Fruit fly (Drosophila melanogaster) whole organism, prepupa: ENCODE results near the gene CG6333.

Source experiments
- CG10631 ChIP-seq: fragments of 200-800 bp; sonication (Bioruptor generic); optimal IDR thresholded peaks from 2 replicates; lab custom pipeline; 2016; ENCODE audit warnings: missing biosample characterization, missing genetic modification characterization
- CG10669 ChIP-seq: fragments of 200-800 bp; sonication (Bioruptor generic); optimal IDR thresholded peaks from 3 replicates; lab custom pipeline; 2018; ENCODE audit warnings: missing biosample characterization, mild to moderate bottlenecking, missing genetic modification characterization, moderate library complexity
- CG11294 ChIP-seq: fragments of 200-800 bp; sonication (Bioruptor generic); IDR thresholded peaks from 2 replicates; pipeline ENCODE4 v1.3.6; 2022; ENCODE audit warnings: missing biosample characterization, missing genetic modification characterization
- CG11762 ChIP-seq: fragments of 200-800 bp; sonication (Bioruptor generic); optimal IDR thresholded peaks from 3 replicates; lab custom pipeline; 2016; ENCODE audit warnings: missing biosample characterization, missing genetic modification characterization; ENCODE audit not compliant: insufficient read depth
- CG11902 ChIP-seq: fragments of 200-800 bp; sonication (Bioruptor generic); optimal IDR thresholded peaks from 3 replicates; lab custom pipeline; 2016; ENCODE audit warnings: missing biosample characterization, missing genetic modification characterization
- CG15336 ChIP-seq: fragments of 200-800 bp; sonication (Bioruptor generic); IDR thresholded peaks from 2 replicates; pipeline ENCODE4 v1.3.6; 2022; ENCODE audit warnings: missing biosample characterization, missing genetic modification characterization
- CG1621 ChIP-seq: fragments of 200-800 bp; sonication (Bioruptor generic); optimal IDR thresholded peaks from 3 replicates; lab custom pipeline; 2018; ENCODE audit warnings: missing biosample characterization, mild to moderate bottlenecking, missing genetic modification characterization
- CG16779 ChIP-seq: fragments of 200-800 bp; sonication (Bioruptor generic); optimal IDR thresholded peaks from 3 replicates; lab custom pipeline; 2017; ENCODE audit warnings: missing biosample characterization, mild to moderate bottlenecking, missing genetic modification characterization
- CG3032 ChIP-seq: fragments of 200-800 bp; optimal IDR thresholded peaks from 2 replicates; lab custom pipeline; 2019; ENCODE audit warnings: missing biosample characterization, mild to moderate bottlenecking, missing genetic modification characterization, moderate library complexity
- CG31627 ChIP-seq: fragments of 200-800 bp; sonication (Bioruptor generic); optimal IDR thresholded peaks from 3 replicates; lab custom pipeline; 2016; ENCODE audit warnings: missing biosample characterization, missing genetic modification characterization
- CG32006 ChIP-seq: fragments of 200-800 bp; sonication (Bioruptor generic); optimal IDR thresholded peaks from 3 replicates; lab custom pipeline; 2017; ENCODE audit warnings: missing biosample characterization, mild to moderate bottlenecking, missing genetic modification characterization
- CG34406 ChIP-seq: fragments of 200-800 bp; sonication (Bioruptor generic); optimal IDR thresholded peaks from 3 replicates; lab custom pipeline; 2016; ENCODE audit warnings: missing biosample characterization, missing genetic modification characterization
- CG3919 ChIP-seq: fragments of 200-800 bp; sonication (Bioruptor generic); optimal IDR thresholded peaks from 3 replicates; lab custom pipeline; 2016; ENCODE audit warnings: missing biosample characterization, missing genetic modification characterization
- CG4318 ChIP-seq: fragments of 200-800 bp; sonication (Bioruptor generic); optimal IDR thresholded peaks from 3 replicates; lab custom pipeline; 2017; ENCODE audit warnings: missing biosample characterization, mild to moderate bottlenecking, missing genetic modification characterization
- CG6163 ChIP-seq: fragments of 200-800 bp; sonication (Bioruptor generic); IDR thresholded peaks from 3 replicates; pipeline ENCODE4 v1.3.6; 2022; ENCODE audit warnings: missing biosample characterization, missing genetic modification characterization
- CG6276 ChIP-seq: fragments of 200-800 bp; sonication (Bioruptor generic); optimal IDR thresholded peaks from 2 replicates; lab custom pipeline; 2017; ENCODE audit warnings: missing biosample characterization, mild to moderate bottlenecking, missing genetic modification characterization
- CG6792 ChIP-seq: fragments of 200-800 bp; sonication (Bioruptor generic); optimal IDR thresholded peaks from 3 replicates; lab custom pipeline; 2016; ENCODE audit warnings: missing biosample characterization, missing genetic modification characterization
- CG6808 ChIP-seq: fragments of 200-800 bp; sonication (Bioruptor generic); optimal IDR thresholded peaks from 3 replicates; lab custom pipeline; 2017; ENCODE audit warnings: missing biosample characterization, missing genetic modification characterization, mild to moderate bottlenecking, moderate library complexity, missing genetic modification reagents
- CG6854 ChIP-seq: fragments of 200-800 bp; sonication (Bioruptor generic); optimal IDR thresholded peaks from 2 replicates; lab custom pipeline; 2017; ENCODE audit warnings: missing biosample characterization, mild to moderate bottlenecking, missing genetic modification characterization
- CG7368 ChIP-seq: fragments of 200-800 bp; sonication (Bioruptor generic); optimal IDR thresholded peaks from 3 replicates; lab custom pipeline; 2016; ENCODE audit warnings: missing biosample characterization, missing genetic modification characterization
- CG8119 ChIP-seq: fragments of 200-800 bp; sonication (Bioruptor generic); IDR thresholded peaks from 3 replicates; pipeline ENCODE4 v1.3.6; 2022; ENCODE audit warnings: missing biosample characterization, missing genetic modification characterization
- CG8319 ChIP-seq: fragments of 200-800 bp; sonication (Bioruptor generic); optimal IDR thresholded peaks from 3 replicates; lab custom pipeline; 2016; ENCODE audit warnings: missing biosample characterization, missing genetic modification characterization
- CG8632 ChIP-seq: fragments of 200-800 bp; sonication (Bioruptor generic); optimal IDR thresholded peaks from 3 replicates; lab custom pipeline; 2016; ENCODE audit warnings: missing biosample characterization, missing genetic modification characterization
- CG9139 ChIP-seq: fragments of 200-800 bp; sonication (Bioruptor generic); optimal IDR thresholded peaks from 3 replicates; lab custom pipeline; 2017; ENCODE audit warnings: missing biosample characterization, mild to moderate bottlenecking, missing genetic modification characterization
- Eip75B ChIP-seq: fragments of 200-800 bp; sonication (Bioruptor generic); optimal IDR thresholded peaks from 3 replicates; lab custom pipeline; 2016; ENCODE audit warnings: missing biosample characterization, missing genetic modification characterization
- Eip93F ChIP-seq: fragments of 200-800 bp; sonication (Bioruptor generic); optimal IDR thresholded peaks from 2 replicates; lab custom pipeline; 2016; ENCODE audit warnings: missing biosample characterization, mild to moderate bottlenecking, missing genetic modification characterization
- Ets21C ChIP-seq: fragments of 200-800 bp; sonication (Bioruptor generic); optimal IDR thresholded peaks from 3 replicates; lab custom pipeline; 2016; ENCODE audit warnings: missing biosample characterization, missing genetic modification characterization
- Gug ChIP-seq: fragments of 200-800 bp; sonication (Bioruptor generic); IDR thresholded peaks from 2 replicates; pipeline ENCODE4 v1.3.6; 2022; ENCODE audit warnings: missing biosample characterization, missing genetic modification characterization
- Hr39 ChIP-seq: fragments of 200-800 bp; sonication (Bioruptor generic); optimal IDR thresholded peaks from 2 replicates; lab custom pipeline; 2016; ENCODE audit warnings: missing biosample characterization, missing genetic modification characterization
- Hr4 ChIP-seq: fragments of 200-800 bp; sonication (Bioruptor generic); optimal IDR thresholded peaks from 3 replicates; lab custom pipeline; 2016; ENCODE audit warnings: missing biosample characterization, missing genetic modification characterization
- Lpt ChIP-seq: fragments of 200-800 bp; sonication (Bioruptor generic); optimal IDR thresholded peaks from 3 replicates; lab custom pipeline; 2016; ENCODE audit warnings: missing biosample characterization, missing genetic modification characterization
- Met ChIP-seq: fragments of 200-800 bp; sonication (Bioruptor generic); optimal IDR thresholded peaks from 3 replicates; lab custom pipeline; 2016; ENCODE audit warnings: missing biosample characterization, missing genetic modification characterization
- OdsH ChIP-seq: fragments of 200-800 bp; sonication (Bioruptor generic); optimal IDR thresholded peaks from 3 replicates; lab custom pipeline; 2016; ENCODE audit warnings: missing biosample characterization, missing genetic modification characterization
- Smox ChIP-seq: fragments of 200-800 bp; sonication (Bioruptor generic); optimal IDR thresholded peaks from 3 replicates; lab custom pipeline; 2016; ENCODE audit warnings: missing biosample characterization, missing genetic modification characterization
- Sox102F ChIP-seq: fragments of 200-800 bp; sonication (Bioruptor generic); optimal IDR thresholded peaks from 2 replicates; lab custom pipeline; 2016; ENCODE audit warnings: missing biosample characterization, mild to moderate bottlenecking, missing genetic modification characterization
- Sox14 ChIP-seq: fragments of 200-800 bp; sonication (Bioruptor generic); optimal IDR thresholded peaks from 3 replicates; lab custom pipeline; 2016; ENCODE audit warnings: missing biosample characterization, missing genetic modification characterization
- Sox15 ChIP-seq: fragments of 200-800 bp; sonication (Bioruptor generic); optimal IDR thresholded peaks from 3 replicates; lab custom pipeline; 2016; ENCODE audit warnings: missing biosample characterization, missing genetic modification characterization
- achi ChIP-seq: fragments of 200-800 bp; sonication (Bioruptor generic); optimal IDR thresholded peaks from 3 replicates; lab custom pipeline; 2016; ENCODE audit warnings: missing biosample characterization, missing genetic modification characterization
- dac ChIP-seq: fragments of 200-800 bp; sonication (Bioruptor generic); optimal IDR thresholded peaks from 2 replicates; lab custom pipeline; 2017; ENCODE audit warnings: missing biosample characterization, mild to moderate bottlenecking, missing genetic modification characterization
- dsx ChIP-seq: fragments of 200-800 bp; optimal IDR thresholded peaks from 3 replicates; lab custom pipeline; 2019; ENCODE audit warnings: missing biosample characterization, mild to moderate bottlenecking, missing genetic modification characterization, moderate library complexity; ENCODE audit not compliant: poor library complexity, severe bottlenecking
- eg ChIP-seq: fragments of 200-800 bp; sonication (Bioruptor generic); IDR thresholded peaks from 3 replicates; pipeline ENCODE4 v1.3.6; 2022; ENCODE audit warnings: missing biosample characterization, missing genetic modification characterization
- esn ChIP-seq: fragments of 200-800 bp; sonication (Bioruptor generic); optimal IDR thresholded peaks from 2 replicates; lab custom pipeline; 2016; ENCODE audit warnings: missing biosample characterization, mild to moderate bottlenecking, missing genetic modification characterization, moderate library complexity
- fd59A ChIP-seq: fragments of 200-800 bp; sonication (Bioruptor generic); optimal IDR thresholded peaks from 2 replicates; lab custom pipeline; 2017; ENCODE audit warnings: missing biosample characterization, mild to moderate bottlenecking, missing genetic modification characterization, missing genetic modification reagents
- fd85E ChIP-seq: fragments of 200-800 bp; sonication (Bioruptor generic); optimal IDR thresholded peaks from 3 replicates; lab custom pipeline; 2016; ENCODE audit warnings: missing biosample characterization, missing genetic modification characterization
- fkh ChIP-seq: fragments of 200-800 bp; sonication (Bioruptor generic); optimal IDR thresholded peaks from 3 replicates; lab custom pipeline; 2017; ENCODE audit warnings: missing biosample characterization, mild to moderate bottlenecking, missing genetic modification characterization, moderate library complexity
- lz ChIP-seq: fragments of 200-800 bp; sonication (Bioruptor generic); optimal IDR thresholded peaks from 3 replicates; lab custom pipeline; 2016; ENCODE audit warnings: missing biosample characterization, missing genetic modification characterization
- net ChIP-seq: fragments of 200-800 bp; sonication (Bioruptor generic); optimal IDR thresholded peaks from 3 replicates; lab custom pipeline; 2016; ENCODE audit warnings: missing biosample characterization, missing genetic modification characterization
- pdm3 ChIP-seq: fragments of 200-800 bp; sonication (Bioruptor generic); optimal IDR thresholded peaks from 3 replicates; lab custom pipeline; 2016; ENCODE audit warnings: missing biosample characterization, missing genetic modification characterization
- salr ChIP-seq, 2 experiments: fragments of 200-800 bp; sonication (Bioruptor generic); optimal IDR thresholded peaks; 3 replicates each; lab custom pipeline; 2016 to 2018; ENCODE audit warnings: missing biosample characterization in 2 of 2, missing genetic modification characterization in 2 of 2, mild to moderate bottlenecking in 1 of 2
- spab ChIP-seq: fragments of 200-800 bp; sonication (Bioruptor generic); optimal IDR thresholded peaks from 2 replicates; lab custom pipeline; 2017; ENCODE audit warnings: missing biosample characterization, mild to moderate bottlenecking, missing genetic modification characterization, missing genetic modification reagents
- svp ChIP-seq: fragments of 200-800 bp; sonication (Bioruptor generic); peaks from one replicate; lab custom pipeline; 2016; ENCODE audit warnings: missing biosample characterization, missing genetic modification characterization
- topi ChIP-seq: fragments of 200-800 bp; sonication (Bioruptor generic); optimal IDR thresholded peaks from 3 replicates; lab custom pipeline; 2016; ENCODE audit warnings: missing biosample characterization, missing genetic modification characterization
- vri ChIP-seq: fragments of 200-800 bp; sonication (Bioruptor generic); optimal IDR thresholded peaks from 3 replicates; lab custom pipeline; 2016; ENCODE audit warnings: missing biosample characterization, mild to moderate bottlenecking, missing genetic modification characterization

Gene CG6333

DNA sequence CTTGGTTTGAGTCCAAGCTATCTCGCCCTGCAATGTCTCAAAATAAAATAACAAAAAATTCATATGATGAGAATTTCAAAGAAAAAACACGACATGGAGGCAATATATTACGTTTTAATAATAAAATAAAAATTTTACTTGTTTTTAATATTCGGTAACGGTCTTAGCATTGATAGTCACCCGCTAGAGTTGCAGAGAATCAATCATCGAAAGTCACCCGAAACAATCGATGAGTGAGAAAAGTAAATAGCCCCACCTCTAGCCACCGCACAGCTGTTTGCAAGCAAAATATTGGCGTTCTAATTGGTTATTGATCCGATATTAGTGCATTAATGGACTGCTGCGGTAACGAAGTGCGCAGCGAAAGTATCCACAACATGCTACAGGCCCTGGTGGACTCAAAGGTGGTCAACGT, 10.0 kb downstream of the CG6333 start, which contains the start of gene CG34250:
CG34250 (plus strand) TSS at position 244 of the 415 bp plus-strand sequence.
- TF ChIP-seq CG8119 (GFP tag; lab: Robert Waterston, UW), result no peak
- no peak for TF ChIP-seq Sox15 (GFP tag; lab: Kevin White, UChicago)
- TF ChIP-seq achi (GFP tag; lab: Kevin White, UChicago), result no peak
- TF ChIP-seq Smox, result no peak
- peak; percentile 25 for TF ChIP-seq Sox14 (GFP tag; lab: Kevin White, UChicago)
- TF ChIP-seq salr (GFP tag; optimal IDR thresholded peaks at IDR 0.05; lab: Kevin White, UChicago), result no peak
- no peak for TF ChIP-seq Ets21C
- TF ChIP-seq CG8632 (GFP tag; lab: Kevin White, UChicago), result no peak
- peak; percentile 35 for TF ChIP-seq vri
- no peak for TF ChIP-seq CG3919 (GFP tag; lab: Kevin White, UChicago)
- no peak for TF ChIP-seq CG7368 (GFP tag; lab: Kevin White, UChicago)
- TF ChIP-seq spab (GFP tag; lab: Kevin White, UChicago), result no peak
- no peak for TF ChIP-seq CG11762 (GFP tag; lab: Kevin White, UChicago)
- TF ChIP-seq Met (GFP tag; lab: Kevin White, UChicago), result no peak
- no peak for TF ChIP-seq CG4318 (GFP tag; lab: Kevin White, UChicago)
- no peak for TF ChIP-seq dsx (GFP tag; lab: Kevin White, UChicago)
- no peak for TF ChIP-seq CG10669 (GFP tag; lab: Kevin White, UChicago)
- TF ChIP-seq Eip93F (GFP tag; lab: Kevin White, UChicago), result peak; percentile 34
- no peak for TF ChIP-seq CG6854 (GFP tag; lab: Kevin White, UChicago)
- no peak for TF ChIP-seq CG6792 (GFP tag; lab: Kevin White, UChicago)
- no peak for TF ChIP-seq CG15336 (GFP tag; lab: Robert Waterston, UW)
- no peak for TF ChIP-seq Gug (GFP tag; lab: Robert Waterston, UW)
- no peak for TF ChIP-seq CG11294 (GFP tag; lab: Robert Waterston, UW)
- no peak for TF ChIP-seq CG16779 (tag; lab: Kevin White, UChicago)
- TF ChIP-seq Sox102F (GFP tag; lab: Kevin White, UChicago), result no peak
- TF ChIP-seq lz (GFP tag; lab: Kevin White, UChicago), result peak; percentile 39
- TF ChIP-seq CG10631 (GFP tag; lab: Kevin White, UChicago), result peak; percentile 25
- TF ChIP-seq Hr4 (GFP tag; lab: Kevin White, UChicago), result peak; percentile 33
- TF ChIP-seq pdm3, result no peak
- no peak for TF ChIP-seq svp
- TF ChIP-seq dac (GFP tag; lab: Kevin White, UChicago), result no peak
- no peak for TF ChIP-seq fd85E (GFP tag; lab: Kevin White, UChicago)
- no peak for TF ChIP-seq net
- TF ChIP-seq CG6808 (GFP tag; lab: Kevin White, UChicago), result no peak
- no peak for TF ChIP-seq OdsH
- no peak for TF ChIP-seq CG9139
- no peak for TF ChIP-seq CG34406 (GFP tag; lab: Kevin White, UChicago)
- TF ChIP-seq CG11902 (GFP tag; lab: Kevin White, UChicago), result no peak
- TF ChIP-seq esn (GFP tag; lab: Kevin White, UChicago), result peak; percentile 36
- TF ChIP-seq CG3032, result peak; percentile 19
- peak; percentile 93 for TF ChIP-seq fkh (GFP tag; lab: Kevin White, UChicago)
- no peak for TF ChIP-seq eg
- TF ChIP-seq CG6276 (GFP tag; lab: Kevin White, UChicago), result no peak
- TF ChIP-seq CG31627 (GFP tag; lab: Kevin White, UChicago), result no peak
- TF ChIP-seq fd59A, result no peak
- no peak for TF ChIP-seq CG1621
- TF ChIP-seq CG6163 (GFP tag; lab: Robert Waterston, UW), result no peak
- TF ChIP-seq CG8319, result no peak
- TF ChIP-seq Hr39, result peak; percentile 5
- no peak for TF ChIP-seq CG32006
- peak; percentile 29 for TF ChIP-seq topi (GFP tag; lab: Kevin White, UChicago)
- TF ChIP-seq Eip75B (GFP tag; lab: Kevin White, UChicago), result no peak
- no peak for TF ChIP-seq Lpt (GFP tag; lab: Kevin White, UChicago)
